Fruit fly (Drosophila melanogaster) whole organism, embryonic: ENCODE results near the gene CG10948.

Source experiments
- Adf1 ChIP-seq: fragments of 200-800 bp; sonication (Bioruptor generic); IDR thresholded peaks from 2 replicates; pipeline ENCODE4 v1.3.6; 2022; ENCODE audit warnings: missing biosample characterization, missing genetic modification characterization
- Awh ChIP-seq: fragments of 200-800 bp; sonication (Bioruptor generic); IDR thresholded peaks from 2 replicates; pipeline ENCODE4, ENCODE4 v1.3.6; 2022; ENCODE audit warnings: missing biosample characterization, missing genetic modification characterization
- CG10267 ChIP-seq: fragments of 200-800 bp; sonication (Bioruptor generic); optimal IDR thresholded peaks from 2 replicates; lab custom pipeline; 2018; ENCODE audit warnings: missing biosample characterization, mild to moderate bottlenecking, missing genetic modification characterization, moderate library complexity
- CG11085 ChIP-seq: fragments of 200-800 bp; sonication (Bioruptor generic); IDR thresholded peaks from 2 replicates; pipeline ENCODE4 v1.3.6; 2022; ENCODE audit warnings: missing biosample characterization, missing genetic modification characterization
- CG11560 ChIP-seq: fragments of 200-800 bp; sonication (Bioruptor generic); IDR thresholded peaks from 3 replicates; pipeline ENCODE4 v1.3.6; 2022; ENCODE audit warnings: missing biosample characterization, missing genetic modification characterization
- CG13296 ChIP-seq: fragments of 200-800 bp; sonication (Bioruptor generic); optimal IDR thresholded peaks from 3 replicates; lab custom pipeline; 2018; ENCODE audit warnings: missing biosample characterization, mild to moderate bottlenecking, missing genetic modification characterization
- CG13624 ChIP-seq: fragments of 200-800 bp; sonication (Bioruptor generic); optimal IDR thresholded peaks from 2 replicates; lab custom pipeline; 2016; ENCODE audit warnings: missing biosample characterization, missing genetic modification characterization
- CG15479 ChIP-seq: fragments of 200-800 bp; sonication (Bioruptor generic); optimal IDR thresholded peaks from 3 replicates; lab custom pipeline; 2019; ENCODE audit warnings: missing biosample characterization, mild to moderate bottlenecking, missing genetic modification characterization, moderate library complexity
- CG18764 ChIP-seq: fragments of 200-800 bp; sonication (Bioruptor generic); optimal IDR thresholded peaks from 3 replicates; lab custom pipeline; 2016; ENCODE audit warnings: missing biosample characterization, missing genetic modification characterization
- CG2120 ChIP-seq: fragments of 200-800 bp; sonication (Bioruptor generic); optimal IDR thresholded peaks from 3 replicates; lab custom pipeline; 2016; ENCODE audit warnings: missing biosample characterization, missing genetic modification characterization
- CG2678 ChIP-seq: fragments of 200-800 bp; sonication (Bioruptor generic); optimal IDR thresholded peaks from 3 replicates; lab custom pipeline; 2019; ENCODE audit warnings: missing biosample characterization, mild to moderate bottlenecking, missing genetic modification characterization, moderate library complexity
- CG32532 ChIP-seq: fragments of 200-800 bp; sonication (Bioruptor generic); IDR thresholded peaks from 2 replicates; pipeline ENCODE4 v1.3.6; 2022; ENCODE audit warnings: missing biosample characterization, missing genetic modification characterization
- CG3838 ChIP-seq: fragments of 200-800 bp; sonication (Bioruptor generic); optimal IDR thresholded peaks from 3 replicates; lab custom pipeline; 2016; ENCODE audit warnings: missing biosample characterization, missing genetic modification characterization
- CG4360 ChIP-seq: fragments of 200-800 bp; sonication (Bioruptor generic); IDR thresholded peaks from 2 replicates; pipeline ENCODE4 v1.3.6; 2022; ENCODE audit warnings: missing biosample characterization, missing genetic modification characterization
- CG6765 ChIP-seq: fragments of 200-800 bp; sonication (Bioruptor generic); optimal IDR thresholded peaks from 3 replicates; lab custom pipeline; 2017; ENCODE audit warnings: missing biosample characterization, mild to moderate bottlenecking, missing genetic modification characterization
- CG7963 ChIP-seq: fragments of 200-800 bp; sonication (Bioruptor generic); IDR thresholded peaks from 3 replicates; pipeline ENCODE4 v1.3.6; 2022; ENCODE audit warnings: missing biosample characterization, missing genetic modification characterization; ENCODE audit not compliant: partially characterized antibody
- CG8281 ChIP-seq: fragments of 200-800 bp; sonication (Bioruptor generic); optimal IDR thresholded peaks from 2 replicates; lab custom pipeline; 2018; ENCODE audit warnings: missing biosample characterization, mild to moderate bottlenecking, missing genetic modification characterization, moderate library complexity
- Dbx ChIP-seq: fragments of 200-800 bp; sonication (Bioruptor generic); IDR thresholded peaks from 3 replicates; pipeline ENCODE4 v1.3.6; 2022; ENCODE audit warnings: missing biosample characterization, missing genetic modification characterization
- Doc3 ChIP-seq: fragments of 200-800 bp; sonication (Bioruptor generic); IDR thresholded peaks from 3 replicates; pipeline ENCODE4 v1.3.6; 2022; ENCODE audit warnings: missing biosample characterization, missing genetic modification characterization; ENCODE audit not compliant: partially characterized antibody
- Elba2 ChIP-seq: fragments of 200-800 bp; sonication (Bioruptor generic); optimal IDR thresholded peaks from 3 replicates; lab custom pipeline; 2016; ENCODE audit warnings: missing biosample characterization, missing genetic modification characterization
- Hr78 ChIP-seq, 2 experiments: fragments of 200-800 bp in 1 of 2; fragments of >200 bp in 1 of 2; sonication (Bioruptor generic) in 1 of 2; optimal IDR thresholded peaks; 2 replicates each; lab custom pipeline; 2017 to 2019; ENCODE audit warnings: missing biosample characterization in 2 of 2, missing genetic modification characterization in 2 of 2, mild to moderate bottlenecking in 1 of 2, moderate library complexity in 1 of 2
- MESR4 ChIP-seq: fragments of 200-800 bp; sonication (Bioruptor generic); optimal IDR thresholded peaks from 2 replicates; lab custom pipeline; 2018; ENCODE audit warnings: missing biosample characterization, mild to moderate bottlenecking, missing genetic modification characterization, moderate library complexity
- Med ChIP-seq: fragments of 200-800 bp; sonication (Bioruptor generic); peaks from one replicate; lab custom pipeline; 2016; ENCODE audit warnings: missing biosample characterization, missing genetic modification characterization, mild to moderate bottlenecking, inconsistent platforms, moderate library complexity
- NC2α ChIP-seq: fragments of 200-800 bp; sonication (Bioruptor generic); optimal IDR thresholded peaks from 2 replicates; lab custom pipeline; 2016; ENCODE audit warnings: missing biosample characterization, missing genetic modification characterization
- Oaz ChIP-seq: fragments of 200-800 bp; sonication (Bioruptor generic); IDR thresholded peaks from 2 replicates; pipeline ENCODE4 v1.3.6; 2022; ENCODE audit warnings: missing biosample characterization, missing genetic modification characterization
- Rfx ChIP-seq: fragments of 200-800 bp; sonication (Bioruptor generic); IDR thresholded peaks from 2 replicates; pipeline ENCODE4 v1.3.6; 2022; ENCODE audit warnings: missing biosample characterization, missing genetic modification characterization
- Spps ChIP-seq: fragments of 200-800 bp; sonication (Bioruptor generic); optimal IDR thresholded peaks from 2 replicates; lab custom pipeline; 2018; ENCODE audit warnings: missing biosample characterization, mild to moderate bottlenecking, missing genetic modification characterization
- Xrp1 ChIP-seq: fragments of 200-800 bp; sonication (Bioruptor generic); IDR thresholded peaks from 2 replicates; pipeline ENCODE4 v1.3.6; 2022; ENCODE audit warnings: missing biosample characterization, missing genetic modification characterization
- ato ChIP-seq: fragments of 200-800 bp; sonication (Bioruptor generic); IDR thresholded peaks from 2 replicates; pipeline ENCODE4 v1.3.6; 2022; ENCODE audit warnings: missing biosample characterization, missing genetic modification characterization; ENCODE audit not compliant: partially characterized antibody
- cad ChIP-seq: fragments of >200 bp; optimal IDR thresholded peaks from 2 replicates; lab custom pipeline; 2017; ENCODE audit warnings: missing biosample characterization, missing genetic modification characterization
- cas ChIP-seq: fragments of 200-800 bp; sonication (Bioruptor generic); IDR thresholded peaks from 2 replicates; pipeline ENCODE4 v1.3.6; 2022; ENCODE audit warnings: missing biosample characterization, missing genetic modification characterization
- cato ChIP-seq: fragments of 200-800 bp; sonication (Bioruptor generic); optimal IDR thresholded peaks from 2 replicates; lab custom pipeline; 2016; ENCODE audit warnings: missing biosample characterization, missing genetic modification characterization, borderline replicate concordance
- disco-r ChIP-seq: fragments of 200-800 bp; sonication (Bioruptor generic); optimal IDR thresholded peaks from 2 replicates; lab custom pipeline; 2016; ENCODE audit warnings: missing biosample characterization, missing genetic modification characterization
- dpn ChIP-seq, 2 experiments: fragments of 200-800 bp; sonication (Bioruptor generic); optimal IDR thresholded peaks; 3 replicates each; lab custom pipeline; 2016; ENCODE audit warnings: missing biosample characterization in 2 of 2, missing genetic modification characterization in 2 of 2
- eyg ChIP-seq: fragments of 200-800 bp; sonication (Bioruptor generic); optimal IDR thresholded peaks from 3 replicates; lab custom pipeline; 2016; ENCODE audit warnings: missing biosample characterization, missing genetic modification characterization
- ham ChIP-seq: fragments of 200-800 bp; sonication (Bioruptor generic); IDR thresholded peaks from 2 replicates; pipeline ENCODE4 v1.3.6; 2022; ENCODE audit warnings: missing biosample characterization, missing genetic modification characterization
- kay ChIP-seq: fragments of 200-800 bp; sonication (Bioruptor generic); optimal IDR thresholded peaks from 2 replicates; lab custom pipeline; 2016; ENCODE audit warnings: missing biosample characterization, missing genetic modification characterization
- klu ChIP-seq: fragments of 200-800 bp; sonication (Bioruptor generic); IDR thresholded peaks from 2 replicates; pipeline ENCODE4 v1.3.6; 2022; ENCODE audit warnings: missing biosample characterization, missing genetic modification characterization
- kni ChIP-seq: fragments of 200-800 bp; sonication (Bioruptor generic); optimal IDR thresholded peaks from 3 replicates; lab custom pipeline; 2017; ENCODE audit warnings: mild to moderate bottlenecking, missing biosample characterization, missing genetic modification reagents, missing genetic modification characterization
- lilli ChIP-seq: fragments of 200-800 bp; sonication (Bioruptor generic); optimal IDR thresholded peaks from 3 replicates; lab custom pipeline; 2016; ENCODE audit warnings: missing biosample characterization, missing genetic modification characterization
- oc ChIP-seq: fragments of 200-800 bp; sonication (Bioruptor generic); optimal IDR thresholded peaks from 2 replicates; lab custom pipeline; 2018; ENCODE audit warnings: missing biosample characterization, mild to moderate bottlenecking, missing genetic modification characterization, moderate library complexity
- phol ChIP-seq: fragments of 200-800 bp; sonication (Bioruptor generic); optimal IDR thresholded peaks from 3 replicates; lab custom pipeline; 2018; ENCODE audit warnings: missing biosample characterization, mild to moderate bottlenecking, missing genetic modification characterization, moderate library complexity
- psq ChIP-seq: fragments of 200-800 bp; sonication (Bioruptor generic); optimal IDR thresholded peaks from 2 replicates; lab custom pipeline; 2017; ENCODE audit warnings: missing biosample characterization, missing genetic modification characterization
- pzg ChIP-seq: fragments of 200-800 bp; sonication (Bioruptor generic); optimal IDR thresholded peaks from 3 replicates; lab custom pipeline; 2018; ENCODE audit warnings: missing biosample characterization, mild to moderate bottlenecking, missing genetic modification characterization, moderate library complexity
- ranshi ChIP-seq: fragments of 200-800 bp; sonication (Bioruptor generic); IDR thresholded peaks from 2 replicates; pipeline ENCODE4 v1.3.6; 2022; ENCODE audit warnings: missing biosample characterization, missing genetic modification characterization
- sens ChIP-seq: fragments of 200-800 bp; sonication (Bioruptor generic); peaks from one replicate; lab custom pipeline; 2016; ENCODE audit warnings: missing biosample characterization, missing genetic modification characterization
- slou ChIP-seq: fragments of 200-800 bp; sonication (Bioruptor generic); optimal IDR thresholded peaks from 3 replicates; lab custom pipeline; 2016; ENCODE audit warnings: missing biosample characterization, missing genetic modification characterization
- stc ChIP-seq: fragments of 200-800 bp; sonication (Bioruptor generic); IDR thresholded peaks from 2 replicates; pipeline ENCODE4 v1.3.6; 2022; ENCODE audit warnings: missing biosample characterization, missing genetic modification characterization
- tgo ChIP-seq: fragments of 200-800 bp; sonication (Bioruptor generic); IDR thresholded peaks from 3 replicates; pipeline ENCODE4 v1.3.6; 2022; ENCODE audit warnings: missing biosample characterization, missing genetic modification characterization
- trem ChIP-seq: fragments of 200-800 bp; optimal IDR thresholded peaks from 3 replicates; lab custom pipeline; 2019; ENCODE audit warnings: missing biosample characterization, mild to moderate bottlenecking, missing genetic modification characterization, moderate library complexity
- trh ChIP-seq: fragments of 200-800 bp; sonication (Bioruptor generic); optimal IDR thresholded peaks from 2 replicates; lab custom pipeline; 2016; ENCODE audit warnings: missing biosample characterization, missing genetic modification characterization
- vvl ChIP-seq: fragments of 200-800 bp; sonication (Bioruptor generic); IDR thresholded peaks from 2 replicates; pipeline ENCODE4 v1.3.6; 2022; ENCODE audit warnings: missing biosample characterization, missing genetic modification characterization
- wdn ChIP-seq: fragments of 200-800 bp; sonication (Bioruptor generic); IDR thresholded peaks from 2 replicates; pipeline ENCODE4 v1.3.6; 2022; ENCODE audit warnings: missing biosample characterization, missing genetic modification characterization

CG10948 gene

DNA sequence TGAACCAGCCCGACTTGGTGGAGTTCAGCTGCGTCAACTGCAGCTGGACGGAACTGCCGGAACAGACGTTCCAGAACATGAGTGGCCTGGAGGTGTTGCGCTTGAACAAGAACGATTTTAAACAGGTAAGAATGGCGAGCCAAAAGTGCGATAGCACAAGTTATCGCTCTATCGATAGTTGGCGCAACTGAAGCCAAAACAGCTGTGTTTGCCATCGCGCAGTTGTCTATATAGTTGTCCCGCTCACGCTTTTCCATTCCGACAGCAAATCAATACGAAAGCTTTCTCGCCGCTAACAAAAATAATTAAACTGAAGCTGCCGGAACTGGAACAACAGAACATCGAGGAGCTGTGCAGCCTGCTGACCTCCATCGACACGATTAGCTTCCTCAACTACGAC, 55.4 kb downstream of the CG10948 start (continued):
- no peak for TF ChIP-seq ham (GFP tag; lab: Robert Waterston, UW)
- TF ChIP-seq Rfx: peak; percentile 41; the same call in 1 of the 2 replicates
- TF ChIP-seq pzg: peak; percentile 88
- TF ChIP-seq dpn (GFP tag; optimal IDR thresholded peaks at IDR 0.05; lab: Kevin White, UChicago): no peak
- TF ChIP-seq CG10267 (tag; lab: Kevin White, UChicago): no peak
- TF ChIP-seq trem: peak; percentile 7
- no peak for TF ChIP-seq trh (GFP tag; lab: Kevin White, UChicago)
- TF ChIP-seq CG13296 (GFP tag; lab: Kevin White, UChicago): no peak
- no peak for TF ChIP-seq eyg (GFP tag; lab: Kevin White, UChicago)
- TF ChIP-seq Dbx (GFP tag; lab: Robert Waterston, UW): no peak
- TF ChIP-seq MESR4 (GFP tag; lab: Kevin White, UChicago): peak; percentile 3
- no peak for TF ChIP-seq kni
- TF ChIP-seq cad (GFP tag; lab: Kevin White, UChicago): no peak
- no peak for TF ChIP-seq Spps (tag; lab: Kevin White, UChicago)
- no peak for TF ChIP-seq disco-r (GFP tag; lab: Kevin White, UChicago)
- TF ChIP-seq Oaz (GFP tag; lab: Robert Waterston, UW): no peak
- no peak for TF ChIP-seq CG4360 (GFP tag; lab: Robert Waterston, UW)
- TF ChIP-seq oc (tag; lab: Kevin White, UChicago): no peak
- TF ChIP-seq Xrp1 (GFP tag; lab: Robert Waterston, UW): no peak
- no peak for TF ChIP-seq slou (GFP tag; lab: Kevin White, UChicago)
- no peak for TF ChIP-seq NC2α (GFP tag; lab: Kevin White, UChicago)
- no peak for TF ChIP-seq stc (GFP tag; lab: Robert Waterston, UW)
- no peak for TF ChIP-seq CG2678 (tag; lab: Kevin White, UChicago)
- no peak for TF ChIP-seq CG13624 (GFP tag; lab: Kevin White, UChicago)
- TF ChIP-seq vvl (GFP tag; lab: Robert Waterston, UW): no peak; the same call in 1 of the 2 replicates
- TF ChIP-seq cato (GFP tag; lab: Kevin White, UChicago): no peak
- no peak for TF ChIP-seq lilli (GFP tag; lab: Kevin White, UChicago)
- no peak for TF ChIP-seq CG32532
- no peak for TF ChIP-seq kay (GFP tag; lab: Kevin White, UChicago)
- TF ChIP-seq CG15479: no peak
- peak; percentile 81 for TF ChIP-seq Doc3 (GFP tag; lab: Robert Waterston, UW)
- no peak for TF ChIP-seq Elba2 (GFP tag; lab: Kevin White, UChicago)
- TF ChIP-seq ato (GFP tag; lab: Robert Waterston, UW): peak; percentile 64
- no peak for TF ChIP-seq CG2120 (GFP tag; lab: Kevin White, UChicago)
- no peak for TF ChIP-seq ranshi (GFP tag; lab: Robert Waterston, UW)
- TF ChIP-seq sens (GFP tag; lab: Kevin White, UChicago): no peak
- TF ChIP-seq Med (GFP tag; lab: Kevin White, UChicago): peak; percentile 82
- no peak for TF ChIP-seq Awh (GFP tag; lab: Robert Waterston, UW)
- no peak for TF ChIP-seq CG18764 (GFP tag; lab: Kevin White, UChicago)
- TF ChIP-seq wdn (GFP tag; lab: Robert Waterston, UW): no peak
- TF ChIP-seq CG11085: no peak
- TF ChIP-seq cas (GFP tag; lab: Robert Waterston, UW): no peak
- no peak for TF ChIP-seq Hr78 (GFP tag; optimal IDR thresholded peaks at IDR 0.05; lab: Kevin White, UChicago)
- TF ChIP-seq klu (GFP tag; lab: Robert Waterston, UW): no peak
- peak; percentile 79; the same call in 2 of the 3 replicates for TF ChIP-seq CG7963 (GFP tag; lab: Robert Waterston, UW)
- no peak for TF ChIP-seq tgo
- no peak for TF ChIP-seq phol (tag; lab: Kevin White, UChicago)
- TF ChIP-seq CG8281 (tag; lab: Kevin White, UChicago): no peak
- TF ChIP-seq CG11560 (tag; lab: Robert Waterston, UW): no peak
- no peak for TF ChIP-seq CG3838 (GFP tag; lab: Kevin White, UChicago)
- no peak for TF ChIP-seq CG6765 (GFP tag; lab: Kevin White, UChicago)
- TF ChIP-seq psq (GFP tag; lab: Kevin White, UChicago): no peak
- TF ChIP-seq Adf1 (GFP tag; lab: Robert Waterston, UW): no peak
